Fruit fly (Drosophila melanogaster) Kc167 (cell line): ENCODE measurements around the gene t-Grip91.

Source experiments
- Myc ChIP-seq: fragments of >200 bp; optimal IDR thresholded peaks from 2 replicates; lab custom pipeline; 2017; ENCODE audit warnings: missing external identifiers
- Sin3A ChIP-seq: fragments of >200 bp; optimal IDR thresholded peaks from 2 replicates; lab custom pipeline; 2018; ENCODE audit warnings: missing external identifiers
- h ChIP-seq: fragments of >200 bp; optimal IDR thresholded peaks from 3 replicates; lab custom pipeline; 2018; ENCODE audit warnings: missing external identifiers
- insv ChIP-seq: fragments of >200 bp; optimal IDR thresholded peaks from 3 replicates; lab custom pipeline; 2018; ENCODE audit warnings: missing external identifiers
- psq ChIP-seq: fragments of >200 bp; optimal IDR thresholded peaks from 2 replicates; lab custom pipeline; 2017; ENCODE audit warnings: missing external identifiers
- ttk ChIP-seq: sonication (Bioruptor generic); optimal IDR thresholded peaks from 2 replicates; lab custom pipeline; 2017; ENCODE audit warnings: missing external identifiers

dm6 chr2L:15762466-15762865 is 21.4 kb upstream of the t-Grip91 start, which contains the start of gene Gli:
- TF ChIP-seq Sin3A (lab: Kevin White, UChicago) = no peak
- no peak for TF ChIP-seq h (lab: Kevin White, UChicago)
- TF ChIP-seq Myc = no peak
- TF ChIP-seq psq (lab: Kevin White, UChicago) = no peak
- TF ChIP-seq ttk (lab: Kevin White, UChicago) = no peak
- no peak for TF ChIP-seq insv
